Worm (Caenorhabditis elegans) whole organism, midembryonic: ENCODE measurements around the gene F19H6.6.
A peak's percentile ranks its signal among the peaks of the same experiment; 100 is the strongest.

ENCODE experiments used
- T22C8.4 ChIP-seq: fragments of 200-800 bp; sonication (Bioruptor generic); IDR thresholded peaks from 2 replicates; pipeline ENCODE4 v1.3.6; 2022; ENCODE audit warnings: missing genetic modification characterization, missing compliant biosample characterization
- cog-1 ChIP-seq: sonication (generic microtip); optimal IDR thresholded peaks from 2 replicates; lab custom pipeline; 2016; ENCODE audit warnings: missing genetic modification characterization, missing compliant biosample characterization
- flt-1 ChIP-seq: fragments of 200-800 bp; sonication (Bioruptor generic); IDR thresholded peaks from 2 replicates; pipeline ENCODE4 v1.3.6; 2022; ENCODE audit warnings: missing genetic modification characterization, missing compliant biosample characterization
- klf-2 ChIP-seq: fragments of 200-800 bp; sonication (Bioruptor generic); conservative IDR thresholded peaks from 2 replicates; pipeline ENCODE4 v1.3.6; 2022; ENCODE audit warnings: missing genetic modification reagents, missing genetic modification characterization, missing compliant biosample characterization
- med-1 ChIP-seq: sonication (generic microtip); optimal IDR thresholded peaks from 2 replicates; lab custom pipeline; 2017; ENCODE audit warnings: missing genetic modification characterization, mild to moderate bottlenecking, missing compliant biosample characterization, antibody characterized with exemption, missing genetic modification reagents; ENCODE audit not compliant: insufficient read depth
- ref-1 ChIP-seq: fragments of 200-800 bp; sonication (Bioruptor generic); conservative IDR thresholded peaks from 2 replicates; pipeline ENCODE4 v1.3.6; 2022; ENCODE audit warnings: missing genetic modification reagents, missing genetic modification characterization, missing compliant biosample characterization
- tab-1 ChIP-seq: fragments of 200-800 bp; sonication (Bioruptor generic); IDR thresholded peaks from 2 replicates; pipeline ENCODE4 v1.3.6; 2022; ENCODE audit warnings: missing genetic modification characterization, missing compliant biosample characterization
- ztf-23 ChIP-seq: fragments of 200-800 bp; sonication (Bioruptor generic); IDR thresholded peaks from 2 replicates; pipeline ENCODE4 v1.3.6; 2022; ENCODE audit warnings: missing genetic modification reagents, missing genetic modification characterization, missing compliant biosample characterization
- ztf-29 ChIP-seq: fragments of 200-800 bp; sonication (Bioruptor generic); IDR thresholded peaks from 2 replicates; pipeline ENCODE4 v1.3.6; 2022; ENCODE audit warnings: missing genetic modification reagents, missing genetic modification characterization, missing compliant biosample characterization

F19H6.6 gene

ce11 chrX:12331795-12332194 is 28.8 kb upstream of the F19H6.6 start, which contains the start of gene srd-46:
srd-46 (plus strand) TSS chrX:12332095.
- TF ChIP-seq cog-1 (tag; lab: Kevin White, UChicago) (no peak), T22C8.4 (GFP tag; lab: Robert Waterston, UW) (no peak), ztf-23 (no peak), tab-1 (no peak), med-1 (no peak), klf-2 (GFP tag; lab: Robert Waterston, UW) (no peak), ref-1 (GFP tag; lab: Robert Waterston, UW) (no peak), ztf-29 (no peak), flt-1 (GFP tag; lab: Robert Waterston, UW) (no peak)

ce11 chrX:12333479-12333878 is 27.1 kb upstream of the F19H6.6 start, which contains the start of gene srd-47:
srd-47 (plus strand) TSS chrX:12333642.
- TF ChIP-seq flt-1 (GFP tag; lab: Robert Waterston, UW): no peak
- no peak for TF ChIP-seq ztf-23
- TF ChIP-seq ztf-29: no peak
- TF ChIP-seq tab-1: no peak
- no peak for TF ChIP-seq med-1
- TF ChIP-seq klf-2 (GFP tag; lab: Robert Waterston, UW): no peak
- no peak for TF ChIP-seq T22C8.4 (GFP tag; lab: Robert Waterston, UW)
- TF ChIP-seq ref-1 (GFP tag; lab: Robert Waterston, UW): no peak
- no peak for TF ChIP-seq cog-1 (tag; lab: Kevin White, UChicago)

DNA sequence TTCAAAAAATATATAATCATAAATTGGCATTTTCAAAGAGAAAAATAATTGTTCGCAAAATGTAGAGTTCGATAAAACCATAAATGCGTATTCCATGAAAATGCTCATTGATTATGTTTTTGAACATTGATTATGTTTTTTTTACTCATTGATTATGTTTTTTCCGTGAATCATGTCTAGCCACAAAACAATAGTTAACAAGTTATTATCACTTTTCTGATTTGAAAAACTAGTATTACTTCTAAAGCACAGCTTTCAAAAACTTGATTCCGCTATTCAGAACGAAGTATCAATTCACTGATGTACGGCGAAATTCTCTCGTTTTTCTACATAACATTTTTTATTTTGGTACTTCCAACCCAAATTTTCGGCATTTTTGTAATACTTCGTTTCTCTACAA is 24.8 kb upstream of the F19H6.6 start, which contains the start of gene srd-48:
Gene srd-48, plus strand, starts transcription at position 301 of the 400 bp plus-strand sequence.
- TF ChIP-seq ref-1 (GFP tag; lab: Robert Waterston, UW) (no peak), ztf-29 (no peak), med-1 (no peak), klf-2 (GFP tag; lab: Robert Waterston, UW) (no peak), ztf-23 (no peak), T22C8.4 (GFP tag; lab: Robert Waterston, UW) (no peak), tab-1 (no peak), flt-1 (GFP tag; lab: Robert Waterston, UW) (no peak), cog-1 (tag; lab: Kevin White, UChicago) (no peak)

ce11 chrX:12337846-12338490 is 22.7 kb upstream of the F19H6.6 start, which contains the start of gene srd-44:
srd-44 (plus strand) TSS chrX:12338440.
- TF ChIP-seq flt-1 (GFP tag; lab: Robert Waterston, UW): no peak
- no peak for TF ChIP-seq cog-1 (tag; lab: Kevin White, UChicago)
- no peak for TF ChIP-seq ztf-23
- TF ChIP-seq tab-1: no peak
- 0 out of 2 replicates have a peak, but pooled peaks have one; percentile 24 for TF ChIP-seq T22C8.4 (GFP tag; lab: Robert Waterston, UW)
- TF ChIP-seq ztf-29: 0 out of 2 replicates have a peak, but pooled peaks have one; percentile 40
- TF ChIP-seq ref-1 (GFP tag; lab: Robert Waterston, UW): 0 out of 2 replicates have a peak, but pooled peaks have one; percentile 26
- TF ChIP-seq med-1: no peak
- TF ChIP-seq klf-2 (GFP tag; lab: Robert Waterston, UW): no peak

DNA sequence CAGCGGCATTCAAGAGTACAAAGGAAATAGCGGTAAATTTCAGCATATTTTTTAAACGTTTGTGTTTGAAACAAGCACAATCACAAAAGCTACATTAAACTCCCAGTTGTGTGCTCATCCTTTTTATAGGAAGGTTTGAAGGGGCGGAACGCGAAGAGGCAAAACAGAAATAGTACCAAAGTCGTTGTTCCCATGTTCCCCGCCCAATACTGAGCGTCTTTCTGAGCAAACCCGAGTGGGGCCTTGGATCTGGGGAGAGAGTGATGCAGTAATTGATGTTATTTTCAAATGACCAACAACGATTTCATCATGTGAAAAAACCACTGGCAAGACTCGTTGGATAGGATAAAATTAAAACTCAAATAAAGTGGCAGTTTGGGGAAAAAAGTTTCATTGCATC is 19.3 kb upstream of the F19H6.6 start, which contains the start of gene zig-2:
Gene zig-2, minus strand, starts transcription at position 101 of the 400 bp plus-strand sequence.
- TF ChIP-seq tab-1: no peak
- TF ChIP-seq ztf-23: no peak
- no peak for TF ChIP-seq klf-2 (GFP tag; lab: Robert Waterston, UW)
- TF ChIP-seq cog-1 (tag; lab: Kevin White, UChicago): no peak
- no peak for TF ChIP-seq T22C8.4 (GFP tag; lab: Robert Waterston, UW)
- TF ChIP-seq ref-1 (GFP tag; lab: Robert Waterston, UW): no peak

ce11 chrX:12343279-12343678 is 17.3 kb upstream of the F19H6.6 start, which contains the start of the genes nspc-9 and nspc-10:
nspc-9 (minus strand) TSS chrX:12343379.
nspc-10 (plus strand) TSS chrX:12343609.
- TF ChIP-seq tab-1: no peak

DNA sequence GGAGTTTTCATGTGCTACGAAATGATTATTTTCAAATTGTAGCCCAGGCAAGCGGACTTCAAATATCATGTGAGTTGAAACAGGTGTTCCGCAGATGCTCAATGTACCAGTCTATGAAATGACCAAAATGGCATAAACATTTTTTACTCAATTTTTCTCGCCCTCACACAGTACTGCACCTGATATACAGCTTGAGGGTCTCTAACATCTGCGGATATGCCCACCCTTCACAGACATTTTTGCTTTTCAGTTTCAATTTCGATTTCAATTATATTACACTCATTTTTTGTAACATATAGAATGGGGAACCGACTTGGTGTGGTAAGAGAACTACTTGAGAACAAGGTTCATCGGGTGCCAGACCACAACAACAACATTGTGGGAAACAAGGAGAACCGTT is 13.9 kb upstream of the F19H6.6 start, which contains the start of gene F42F12.11:
Gene F42F12.11, plus strand, starts transcription at position 301 of the 400 bp plus-strand sequence.
- TF ChIP-seq ztf-23: no peak
- no peak for TF ChIP-seq ref-1 (GFP tag; lab: Robert Waterston, UW)
- TF ChIP-seq T22C8.4 (GFP tag; lab: Robert Waterston, UW): no peak
- no peak for TF ChIP-seq klf-2 (GFP tag; lab: Robert Waterston, UW)
- TF ChIP-seq cog-1 (tag; lab: Kevin White, UChicago): no peak
- no peak for TF ChIP-seq tab-1
- TF ChIP-seq ztf-29: no peak
- no peak for TF ChIP-seq med-1

DNA sequence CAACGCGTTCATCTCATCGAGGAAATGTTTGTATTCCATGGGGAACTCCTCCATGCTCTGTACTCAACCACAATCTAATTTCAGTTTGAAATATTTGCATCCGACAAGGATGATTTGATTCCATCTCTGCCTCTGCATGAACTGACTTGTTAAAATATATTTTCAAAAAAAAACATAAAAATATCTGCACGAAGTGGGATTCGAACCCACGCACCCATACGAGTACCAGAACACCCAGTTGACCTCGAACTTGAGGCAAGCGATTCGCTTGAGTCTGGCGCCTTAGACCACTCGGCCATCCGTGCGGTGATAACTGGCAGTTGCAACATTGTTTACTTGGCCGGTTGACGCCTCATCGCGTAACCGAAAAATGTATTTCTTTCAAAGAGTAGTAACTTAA is 12.8 kb upstream of the F19H6.6 start:
- TF ChIP-seq klf-2 (GFP tag; lab: Robert Waterston, UW) (no peak; the same call in 1 of the 2 replicates), ztf-23 (0 out of 2 replicates have a peak, but pooled peaks have one; percentile 7), ztf-29 (0 out of 2 replicates have a peak, but pooled peaks have one; percentile 31), ref-1 (GFP tag; lab: Robert Waterston, UW) (0 out of 2 replicates have a peak, but pooled peaks have one; percentile 21), T22C8.4 (GFP tag; lab: Robert Waterston, UW) (0 out of 2 replicates have a peak, but pooled peaks have one; percentile 19), tab-1 (peak; percentile 73; the same call in 1 of the 2 replicates), cog-1 (tag; lab: Kevin White, UChicago) (no peak), med-1 (no peak), flt-1 (GFP tag; lab: Robert Waterston, UW) (no peak)

DNA sequence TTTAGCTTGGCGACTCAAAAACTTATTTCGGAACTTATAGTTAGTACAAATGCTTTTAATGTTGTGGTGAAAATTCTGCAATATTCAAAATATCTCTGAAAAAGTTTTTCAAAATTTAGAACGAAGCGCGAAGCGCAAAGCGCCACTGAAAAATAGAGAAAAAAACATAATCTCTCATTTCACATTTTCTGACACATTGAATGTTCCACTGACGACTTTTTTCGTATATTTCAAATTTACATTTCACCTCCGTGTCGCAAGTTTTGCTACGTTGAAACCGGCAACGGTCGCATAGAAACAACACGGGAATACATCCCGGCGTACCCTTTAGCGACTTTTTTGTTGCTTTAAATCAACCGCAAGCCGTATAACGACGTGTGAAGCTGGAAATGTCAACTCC is 12.3 kb upstream of the F19H6.6 start, which contains the start of gene F42F12.14:
Gene F42F12.14, plus strand, starts transcription at position 301 of the 400 bp plus-strand sequence.
- no peak for TF ChIP-seq tab-1
- TF ChIP-seq cog-1 (tag; lab: Kevin White, UChicago): no peak
- TF ChIP-seq klf-2 (GFP tag; lab: Robert Waterston, UW): no peak
- no peak for TF ChIP-seq med-1
- no peak for TF ChIP-seq flt-1 (GFP tag; lab: Robert Waterston, UW)
- TF ChIP-seq ref-1 (GFP tag; lab: Robert Waterston, UW): no peak
- no peak for TF ChIP-seq ztf-29
- no peak for TF ChIP-seq T22C8.4 (GFP tag; lab: Robert Waterston, UW)
- TF ChIP-seq ztf-23: no peak
